Fruit fly (Drosophila melanogaster) whole organism, embryonic: Measurements from ENCODE around the gene CG13369.

Experiments used
- BtbVII ChIP-seq: fragments of 200-800 bp; sonication (Bioruptor generic); optimal IDR thresholded peaks from 3 replicates; lab custom pipeline; 2017; ENCODE audit warnings: missing biosample characterization, mild to moderate bottlenecking, missing genetic modification characterization
- C15 ChIP-seq: fragments of 200-800 bp; sonication (Bioruptor generic); IDR thresholded peaks from 3 replicates; pipeline ENCODE4 v1.3.6; 2022; ENCODE audit warnings: missing biosample characterization, missing genetic modification characterization
- CG10274 ChIP-seq: fragments of 200-800 bp; sonication (Bioruptor generic); optimal IDR thresholded peaks from 3 replicates; lab custom pipeline; 2017; ENCODE audit warnings: missing biosample characterization, mild to moderate bottlenecking, missing genetic modification characterization
- CG10654 ChIP-seq: fragments of 200-800 bp; sonication (Bioruptor generic); optimal IDR thresholded peaks from 2 replicates; lab custom pipeline; 2016; ENCODE audit warnings: missing biosample characterization, missing genetic modification characterization
- CG12219 ChIP-seq: fragments of 200-800 bp; sonication (Bioruptor generic); optimal IDR thresholded peaks from 3 replicates; lab custom pipeline; 2018; ENCODE audit warnings: missing biosample characterization, mild to moderate bottlenecking, missing genetic modification characterization
- CG1233 ChIP-seq: fragments of 200-800 bp; sonication (Bioruptor generic); optimal IDR thresholded peaks from 4 replicates; lab custom pipeline; 2018; ENCODE audit warnings: missing biosample characterization, mild to moderate bottlenecking, missing genetic modification characterization
- CG14050 ChIP-seq: fragments of 200-800 bp; sonication (Bioruptor generic); IDR thresholded peaks from 3 replicates; pipeline ENCODE4 v1.3.6; 2022; ENCODE audit warnings: missing biosample characterization, missing genetic modification characterization
- CG14710 ChIP-seq: fragments of 200-800 bp; sonication (Bioruptor generic); optimal IDR thresholded peaks from 3 replicates; lab custom pipeline; 2019; ENCODE audit warnings: missing biosample characterization, mild to moderate bottlenecking, missing genetic modification characterization, moderate library complexity
- CG1529 ChIP-seq: fragments of 200-800 bp; sonication (Bioruptor generic); optimal IDR thresholded peaks from 3 replicates; lab custom pipeline; 2018; ENCODE audit warnings: missing biosample characterization, missing genetic modification characterization
- CG17361 ChIP-seq: fragments of 200-800 bp; sonication (Bioruptor generic); IDR thresholded peaks from 3 replicates; pipeline ENCODE4 v1.3.6; 2022; ENCODE audit warnings: missing biosample characterization, missing genetic modification characterization
- CG17612 ChIP-seq: fragments of 200-800 bp; sonication (Bioruptor generic); IDR thresholded peaks from 2 replicates; pipeline ENCODE4 v1.3.6; 2022; ENCODE audit warnings: missing biosample characterization, missing genetic modification characterization
- CG3281 ChIP-seq: fragments of 200-800 bp; sonication (Bioruptor generic); optimal IDR thresholded peaks from 3 replicates; lab custom pipeline; 2017; ENCODE audit warnings: missing biosample characterization, mild to moderate bottlenecking, missing genetic modification characterization
- CG6765 ChIP-seq: fragments of 200-800 bp; sonication (Bioruptor generic); optimal IDR thresholded peaks from 3 replicates; lab custom pipeline; 2017; ENCODE audit warnings: missing biosample characterization, mild to moderate bottlenecking, missing genetic modification characterization
- CG6813 ChIP-seq: fragments of 200-800 bp; sonication (Bioruptor generic); optimal IDR thresholded peaks from 2 replicates; lab custom pipeline; 2017; ENCODE audit warnings: missing biosample characterization, missing genetic modification characterization, mild to moderate bottlenecking, moderate library complexity, missing genetic modification reagents
- CG7357 ChIP-seq: fragments of 200-800 bp; sonication (Bioruptor generic); IDR thresholded peaks from 3 replicates; pipeline ENCODE4 v1.3.6; 2022; ENCODE audit warnings: missing biosample characterization, missing genetic modification characterization
- CG7928 ChIP-seq: fragments of 200-800 bp; sonication (Bioruptor generic); optimal IDR thresholded peaks from 2 replicates; lab custom pipeline; 2017; ENCODE audit warnings: missing biosample characterization, mild to moderate bottlenecking, missing genetic modification characterization
- Chrac-16 ChIP-seq: fragments of 200-800 bp; sonication (Bioruptor generic); optimal IDR thresholded peaks from 3 replicates; lab custom pipeline; 2016; ENCODE audit warnings: missing biosample characterization, missing genetic modification characterization
- D ChIP-seq, 2 experiments: fragments of 200-800 bp in 1 of 2; fragments of >200 bp in 1 of 2; sonication (Bioruptor generic) in 1 of 2; optimal IDR thresholded peaks; 2 replicates in 1 of 2; 3 replicates in 1 of 2; lab custom pipeline; 2017; ENCODE audit warnings: mild to moderate bottlenecking in 1 of 2, missing biosample characterization in 1 of 2, missing genetic modification characterization in 1 of 2, missing genetic modification reagents in 1 of 2
- Dll ChIP-seq: fragments of 200-800 bp; sonication (Bioruptor generic); IDR thresholded peaks from 4 replicates; pipeline ENCODE4 v1.3.6; 2022; ENCODE audit warnings: missing biosample characterization, missing genetic modification characterization; ENCODE audit not compliant: partially characterized antibody
- Doc2 ChIP-seq: fragments of 200-800 bp; sonication (Bioruptor generic); IDR thresholded peaks from 2 replicates; pipeline ENCODE4 v1.3.6; 2022; ENCODE audit warnings: missing biosample characterization, missing genetic modification characterization
- Doc3 ChIP-seq: fragments of 200-800 bp; sonication (Bioruptor generic); IDR thresholded peaks from 3 replicates; pipeline ENCODE4 v1.3.6; 2022; ENCODE audit warnings: missing biosample characterization, missing genetic modification characterization; ENCODE audit not compliant: partially characterized antibody
- GATAe ChIP-seq: fragments of 200-800 bp; sonication (Bioruptor generic); conservative IDR thresholded peaks from 2 replicates; pipeline ENCODE4 v1.3.6; 2022; ENCODE audit warnings: missing biosample characterization, missing genetic modification characterization
- Hand ChIP-seq: fragments of 200-800 bp; sonication (Bioruptor generic); optimal IDR thresholded peaks from 2 replicates; lab custom pipeline; 2017; ENCODE audit warnings: mild to moderate bottlenecking, missing biosample characterization, missing genetic modification reagents, missing genetic modification characterization
- HmgD ChIP-seq: fragments of 200-800 bp; sonication (Bioruptor generic); optimal IDR thresholded peaks from 3 replicates; lab custom pipeline; 2016; ENCODE audit warnings: missing biosample characterization, missing genetic modification characterization
- Hr78 ChIP-seq, 2 experiments: fragments of 200-800 bp in 1 of 2; fragments of >200 bp in 1 of 2; sonication (Bioruptor generic) in 1 of 2; optimal IDR thresholded peaks; 2 replicates each; lab custom pipeline; 2017 to 2019; ENCODE audit warnings: missing biosample characterization in 2 of 2, missing genetic modification characterization in 2 of 2, mild to moderate bottlenecking in 1 of 2, moderate library complexity in 1 of 2
- Myb ChIP-seq: fragments of 200-800 bp; sonication (Bioruptor generic); optimal IDR thresholded peaks from 2 replicates; lab custom pipeline; 2016; ENCODE audit warnings: missing biosample characterization, missing genetic modification characterization
- NC2α ChIP-seq: fragments of 200-800 bp; sonication (Bioruptor generic); optimal IDR thresholded peaks from 2 replicates; lab custom pipeline; 2016; ENCODE audit warnings: missing biosample characterization, missing genetic modification characterization
- NfI ChIP-seq: fragments of 200-800 bp; sonication (Bioruptor generic); optimal IDR thresholded peaks from 3 replicates; lab custom pipeline; 2018; ENCODE audit warnings: missing biosample characterization, mild to moderate bottlenecking, missing genetic modification characterization, moderate library complexity
- PHDP ChIP-seq: fragments of 200-800 bp; sonication (Bioruptor generic); optimal IDR thresholded peaks from 3 replicates; lab custom pipeline; 2018; ENCODE audit warnings: missing biosample characterization, mild to moderate bottlenecking, missing genetic modification characterization, moderate library complexity
- Poxn ChIP-seq: fragments of 200-800 bp; sonication (Bioruptor generic); IDR thresholded peaks from 2 replicates; pipeline ENCODE4 v1.3.6; 2022; ENCODE audit warnings: missing biosample characterization, missing genetic modification characterization
- Ptx1 ChIP-seq: fragments of 200-800 bp; sonication (Bioruptor generic); IDR thresholded peaks from 2 replicates; pipeline ENCODE4 v1.3.6; 2022; ENCODE audit warnings: missing biosample characterization, missing genetic modification characterization
- TFAM ChIP-seq: fragments of 200-800 bp; sonication (Bioruptor generic); optimal IDR thresholded peaks from 2 replicates; lab custom pipeline; 2017; ENCODE audit warnings: missing biosample characterization, missing genetic modification characterization, inconsistent platforms
- Tbp ChIP-seq: fragments of >200 bp; optimal IDR thresholded peaks from 2 replicates; lab custom pipeline; 2018; ENCODE audit warnings: missing biosample characterization, missing genetic modification characterization
- chinmo ChIP-seq: fragments of 200-800 bp; sonication (Bioruptor generic); IDR thresholded peaks from 4 replicates; pipeline ENCODE4 v1.3.6; 2022; ENCODE audit warnings: missing biosample characterization, missing genetic modification characterization; ENCODE audit not compliant: partially characterized antibody
- eyg ChIP-seq: fragments of 200-800 bp; sonication (Bioruptor generic); optimal IDR thresholded peaks from 3 replicates; lab custom pipeline; 2016; ENCODE audit warnings: missing biosample characterization, missing genetic modification characterization
- gem ChIP-seq: fragments of 200-800 bp; sonication (Bioruptor generic); optimal IDR thresholded peaks from 2 replicates; lab custom pipeline; 2019; ENCODE audit warnings: missing biosample characterization, mild to moderate bottlenecking, missing genetic modification characterization, moderate library complexity
- hth ChIP-seq: fragments of >200 bp; optimal IDR thresholded peaks from 2 replicates; lab custom pipeline; 2017; ENCODE audit warnings: inconsistent platforms
- jing ChIP-seq: fragments of 200-800 bp; sonication (Bioruptor generic); optimal IDR thresholded peaks from 2 replicates; lab custom pipeline; 2018; ENCODE audit warnings: missing biosample characterization, mild to moderate bottlenecking, missing genetic modification characterization
- kah ChIP-seq: fragments of 200-800 bp; sonication (Bioruptor generic); optimal IDR thresholded peaks from 2 replicates; lab custom pipeline; 2018; ENCODE audit warnings: missing biosample characterization, mild to moderate bottlenecking, missing genetic modification characterization
- lola ChIP-seq, 3 experiments: fragments of >200 bp in 2 of 3; fragments of 200-800 bp in 1 of 3; sonication (Bioruptor generic) in 1 of 3; optimal IDR thresholded peaks; 2 replicates each; lab custom pipeline; 2017 to 2019; ENCODE audit warnings: missing biosample characterization in 3 of 3, missing genetic modification characterization in 3 of 3, mild to moderate bottlenecking in 1 of 3, moderate library complexity in 1 of 3
- nau ChIP-seq: fragments of 200-800 bp; sonication (Bioruptor generic); optimal IDR thresholded peaks from 3 replicates; lab custom pipeline; 2017; ENCODE audit warnings: missing biosample characterization, mild to moderate bottlenecking, missing genetic modification characterization, missing genetic modification reagents
- org-1 ChIP-seq: fragments of 200-800 bp; sonication (Bioruptor generic); optimal IDR thresholded peaks from 2 replicates; lab custom pipeline; 2017; ENCODE audit warnings: missing biosample characterization, missing genetic modification characterization
- pb ChIP-seq: fragments of 200-800 bp; sonication (Bioruptor generic); optimal IDR thresholded peaks from 3 replicates; lab custom pipeline; 2016; ENCODE audit warnings: missing biosample characterization, missing genetic modification characterization
- stwl ChIP-seq: fragments of 200-800 bp; sonication (Bioruptor generic); optimal IDR thresholded peaks from 3 replicates; lab custom pipeline; 2018; ENCODE audit warnings: missing biosample characterization, mild to moderate bottlenecking, missing genetic modification characterization, moderate library complexity
- trem ChIP-seq: fragments of 200-800 bp; optimal IDR thresholded peaks from 3 replicates; lab custom pipeline; 2019; ENCODE audit warnings: missing biosample characterization, mild to moderate bottlenecking, missing genetic modification characterization, moderate library complexity
- ttk ChIP-seq: fragments of 200-800 bp; sonication (Bioruptor generic); IDR thresholded peaks from 2 replicates; pipeline ENCODE4 v2.1.2; 2022; ENCODE audit warnings: missing biosample characterization, missing genetic modification characterization
- tup ChIP-seq: fragments of 200-800 bp; sonication (Bioruptor generic); optimal IDR thresholded peaks from 2 replicates; lab custom pipeline; 2016; ENCODE audit warnings: missing biosample characterization, mild to moderate bottlenecking, missing genetic modification characterization, moderate library complexity
- tx ChIP-seq: fragments of 200-800 bp; sonication (Bioruptor generic); optimal IDR thresholded peaks from 2 replicates; lab custom pipeline; 2016; ENCODE audit warnings: missing biosample characterization, missing genetic modification characterization
- zen2 ChIP-seq: fragments of 200-800 bp; sonication (Bioruptor generic); IDR thresholded peaks from 3 replicates; pipeline ENCODE4 v1.3.6; 2022; ENCODE audit warnings: missing biosample characterization, missing genetic modification characterization; ENCODE audit not compliant: partially characterized antibody

Gene CG13369

dm6 chrX:629239-629821 lies 6.1 kb downstream of the CG13369 start, which contains the start of the genes RpL36 and Mybbp1A (continued):
- TF ChIP-seq CG7928 (GFP tag; lab: Kevin White, UChicago) (peak; percentile 59), ttk (GFP tag; lab: Robert Waterston, UW) (peak; percentile 62), CG10274 (GFP tag; lab: Kevin White, UChicago) (peak; percentile 69), Hr78 (GFP tag; optimal IDR thresholded peaks at IDR 0.05; lab: Kevin White, UChicago) (no peak), Dll (GFP tag; lab: Robert Waterston, UW) (peak; percentile 90), Hand (GFP tag; lab: Kevin White, UChicago) (peak; percentile 66), eyg (GFP tag; lab: Kevin White, UChicago) (peak; percentile 77), Ptx1 (GFP tag; lab: Robert Waterston, UW) (peak; percentile 63), Poxn (0 out of 2 replicates have a peak, but pooled peaks have one; percentile 23), org-1 (peak; percentile 72), gem (tag; lab: Kevin White, UChicago) (no peak), TFAM (peak; percentile 43), CG1529 (GFP tag; lab: Kevin White, UChicago) (peak; percentile 23), tx (GFP tag; lab: Kevin White, UChicago) (peak; percentile 57), CG7357 (no peak), hth (lab: Kevin White, UChicago) (no peak), NfI (GFP tag; lab: Kevin White, UChicago) (peak; percentile 86), CG14710 (tag; lab: Kevin White, UChicago) (peak; percentile 81), pb (GFP tag; lab: Kevin White, UChicago) (peak; percentile 76), C15 (no peak), lola (GFP tag; optimal IDR thresholded peaks at IDR 0.05; lab: Kevin White, UChicago) (peak in 1 of 3 experiments; percentile 42), HmgD (GFP tag; lab: Kevin White, UChicago) (peak; percentile 79), CG17612 (no peak), CG10654 (peak; percentile 62), kah (GFP tag; lab: Kevin White, UChicago) (peak; percentile 45), CG17361 (GFP tag; lab: Robert Waterston, UW) (peak; percentile 76; the same call in 2 of the 3 replicates), BtbVII (GFP tag; lab: Kevin White, UChicago) (peak; percentile 73), D (optimal IDR thresholded peaks at IDR 0.05; lab: Kevin White, UChicago) (no peak), D (GFP tag; optimal IDR thresholded peaks at IDR 0.05; lab: Kevin White, UChicago) (peak; percentile 64), CG6765 (GFP tag; lab: Kevin White, UChicago) (peak; percentile 79), stwl (tag; lab: Kevin White, UChicago) (peak; percentile 60), chinmo (GFP tag; lab: Robert Waterston, UW) (peak; percentile 80; the same call in 2 of the 4 replicates), CG14050 (GFP tag; lab: Robert Waterston, UW) (peak; percentile 32; the same call in 2 of the 3 replicates), CG12219 (GFP tag; lab: Kevin White, UChicago) (peak; percentile 42), Myb (GFP tag; lab: Kevin White, UChicago) (peak; percentile 83), Doc3 (GFP tag; lab: Robert Waterston, UW) (peak; percentile 73; the same call in 2 of the 3 replicates), CG3281 (GFP tag; lab: Kevin White, UChicago) (peak; percentile 80), trem (peak; percentile 76), NC2α (GFP tag; lab: Kevin White, UChicago) (peak; percentile 61), PHDP (tag; lab: Kevin White, UChicago) (peak; percentile 64), jing (GFP tag; lab: Kevin White, UChicago) (no peak), zen2 (GFP tag; lab: Robert Waterston, UW) (peak; percentile 80), CG1233 (GFP tag; lab: Kevin White, UChicago) (peak; percentile 67), tup (GFP tag; lab: Kevin White, UChicago) (no peak), nau (GFP tag; lab: Kevin White, UChicago) (no peak), CG6813 (GFP tag; lab: Kevin White, UChicago) (peak; percentile 63), GATAe (no peak), Doc2 (no peak), Tbp (GFP tag; lab: Kevin White, UChicago) (no peak), Chrac-16 (peak; percentile 51)
